Fruit fly (Drosophila melanogaster) whole organism, embryonic: ENCODE data around the gene CG17841.

ENCODE experiments used
- ATbp ChIP-seq: fragments of 200-800 bp; sonication (Bioruptor generic); optimal IDR thresholded peaks from 2 replicates; lab custom pipeline; 2017; ENCODE audit warnings: missing biosample characterization, mild to moderate bottlenecking, missing genetic modification characterization, missing genetic modification reagents
- Antp ChIP-seq: fragments of 200-800 bp; sonication (Bioruptor generic); optimal IDR thresholded peaks from 3 replicates; lab custom pipeline; 2016; ENCODE audit warnings: missing biosample characterization, missing genetic modification characterization
- C15 ChIP-seq: fragments of 200-800 bp; sonication (Bioruptor generic); IDR thresholded peaks from 3 replicates; pipeline ENCODE4 v1.3.6; 2022; ENCODE audit warnings: missing biosample characterization, missing genetic modification characterization
- CG10274 ChIP-seq: fragments of 200-800 bp; sonication (Bioruptor generic); optimal IDR thresholded peaks from 3 replicates; lab custom pipeline; 2017; ENCODE audit warnings: missing biosample characterization, mild to moderate bottlenecking, missing genetic modification characterization
- CG10462 ChIP-seq: fragments of 200-800 bp; sonication (Bioruptor generic); optimal IDR thresholded peaks from 2 replicates; lab custom pipeline; 2016; ENCODE audit warnings: missing biosample characterization, missing genetic modification characterization
- CG12659 ChIP-seq: fragments of 200-800 bp; sonication (Bioruptor generic); optimal IDR thresholded peaks from 3 replicates; lab custom pipeline; 2017; ENCODE audit warnings: mild to moderate bottlenecking, missing biosample characterization, missing genetic modification reagents, missing genetic modification characterization
- CG12769 ChIP-seq: fragments of 200-800 bp; sonication (Bioruptor generic); optimal IDR thresholded peaks from 2 replicates; lab custom pipeline; 2019; ENCODE audit warnings: missing biosample characterization, mild to moderate bottlenecking, missing genetic modification characterization, moderate library complexity
- CG13296 ChIP-seq: fragments of 200-800 bp; sonication (Bioruptor generic); optimal IDR thresholded peaks from 3 replicates; lab custom pipeline; 2018; ENCODE audit warnings: missing biosample characterization, mild to moderate bottlenecking, missing genetic modification characterization
- CG14965 ChIP-seq: fragments of 200-800 bp; sonication (Bioruptor generic); optimal IDR thresholded peaks from 2 replicates; lab custom pipeline; 2016; ENCODE audit warnings: missing biosample characterization, missing genetic modification characterization, borderline replicate concordance
- CG1603 ChIP-seq: fragments of 200-800 bp; sonication (Bioruptor generic); optimal IDR thresholded peaks from 2 replicates; lab custom pipeline; 2019; ENCODE audit warnings: missing biosample characterization, mild to moderate bottlenecking, missing genetic modification characterization, moderate library complexity
- CG17361 ChIP-seq: fragments of 200-800 bp; sonication (Bioruptor generic); IDR thresholded peaks from 3 replicates; pipeline ENCODE4 v1.3.6; 2022; ENCODE audit warnings: missing biosample characterization, missing genetic modification characterization
- CG17802 ChIP-seq: fragments of 200-800 bp; sonication (Bioruptor generic); optimal IDR thresholded peaks from 2 replicates; lab custom pipeline; 2018; ENCODE audit warnings: missing biosample characterization, mild to moderate bottlenecking, missing genetic modification characterization, moderate library complexity
- CG33213 ChIP-seq: fragments of 200-800 bp; sonication (Bioruptor generic); optimal IDR thresholded peaks from 3 replicates; lab custom pipeline; 2016; ENCODE audit warnings: missing biosample characterization, missing genetic modification characterization
- CG4617 ChIP-seq: fragments of 200-800 bp; sonication (Bioruptor generic); optimal IDR thresholded peaks from 3 replicates; lab custom pipeline; 2016; ENCODE audit warnings: missing biosample characterization, missing genetic modification characterization, borderline replicate concordance
- CG6813 ChIP-seq: fragments of 200-800 bp; sonication (Bioruptor generic); optimal IDR thresholded peaks from 2 replicates; lab custom pipeline; 2017; ENCODE audit warnings: missing biosample characterization, missing genetic modification characterization, mild to moderate bottlenecking, moderate library complexity, missing genetic modification reagents
- CG7372 ChIP-seq: fragments of 200-800 bp; sonication (Bioruptor generic); IDR thresholded peaks from 2 replicates; pipeline ENCODE4 v1.3.6; 2022; ENCODE audit warnings: missing biosample characterization, missing genetic modification characterization
- CG8924 ChIP-seq: fragments of 200-800 bp; optimal IDR thresholded peaks from 3 replicates; lab custom pipeline; 2019; ENCODE audit warnings: missing biosample characterization, mild to moderate bottlenecking, missing genetic modification characterization, moderate library complexity
- CG8944 ChIP-seq: fragments of 200-800 bp; sonication (Bioruptor generic); optimal IDR thresholded peaks from 3 replicates; lab custom pipeline; 2016; ENCODE audit warnings: missing biosample characterization, missing genetic modification characterization
- D ChIP-seq, 2 experiments: fragments of 200-800 bp in 1 of 2; fragments of >200 bp in 1 of 2; sonication (Bioruptor generic) in 1 of 2; optimal IDR thresholded peaks; 2 replicates in 1 of 2; 3 replicates in 1 of 2; lab custom pipeline; 2017; ENCODE audit warnings: mild to moderate bottlenecking in 1 of 2, missing biosample characterization in 1 of 2, missing genetic modification characterization in 1 of 2, missing genetic modification reagents in 1 of 2
- Eip74EF ChIP-seq, 2 experiments: fragments of 200-800 bp in 1 of 2; fragments of >200 bp in 1 of 2; sonication (Bioruptor generic) in 1 of 2; optimal IDR thresholded peaks; 2 replicates each; lab custom pipeline; 2017 to 2019; ENCODE audit warnings: missing biosample characterization in 2 of 2, missing genetic modification characterization in 2 of 2, mild to moderate bottlenecking in 1 of 2, moderate library complexity in 1 of 2
- Elba2 ChIP-seq: fragments of 200-800 bp; sonication (Bioruptor generic); optimal IDR thresholded peaks from 3 replicates; lab custom pipeline; 2016; ENCODE audit warnings: missing biosample characterization, missing genetic modification characterization
- Ets65A ChIP-seq: fragments of 200-800 bp; sonication (Bioruptor generic); peaks from one replicate; lab custom pipeline; 2016; ENCODE audit warnings: missing biosample characterization, missing genetic modification characterization
- Hr39 ChIP-seq: fragments of >200 bp; optimal IDR thresholded peaks from 2 replicates; lab custom pipeline; 2017
- Med ChIP-seq: fragments of 200-800 bp; sonication (Bioruptor generic); peaks from one replicate; lab custom pipeline; 2016; ENCODE audit warnings: missing biosample characterization, missing genetic modification characterization, mild to moderate bottlenecking, inconsistent platforms, moderate library complexity
- NfI ChIP-seq: fragments of 200-800 bp; sonication (Bioruptor generic); optimal IDR thresholded peaks from 3 replicates; lab custom pipeline; 2018; ENCODE audit warnings: missing biosample characterization, mild to moderate bottlenecking, missing genetic modification characterization, moderate library complexity
- Ravus ChIP-seq: fragments of 200-800 bp; sonication (Bioruptor generic); IDR thresholded peaks from 2 replicates; pipeline ENCODE4 v1.3.6; 2022; ENCODE audit warnings: missing biosample characterization, missing genetic modification characterization
- Sin3A ChIP-seq: fragments of >200 bp; optimal IDR thresholded peaks from 2 replicates; lab custom pipeline; 2018
- Sox100B ChIP-seq: fragments of 200-800 bp; sonication (Bioruptor generic); optimal IDR thresholded peaks from 3 replicates; lab custom pipeline; 2018; ENCODE audit warnings: missing biosample characterization, mild to moderate bottlenecking, missing genetic modification characterization
- Sox102F ChIP-seq: fragments of 200-800 bp; sonication (Bioruptor generic); optimal IDR thresholded peaks from 2 replicates; lab custom pipeline; 2018; ENCODE audit warnings: missing biosample characterization, mild to moderate bottlenecking, missing genetic modification characterization, moderate library complexity
- Ssrp ChIP-seq: fragments of 200-800 bp; sonication (Bioruptor generic); optimal IDR thresholded peaks from 2 replicates; lab custom pipeline; 2018; ENCODE audit warnings: missing biosample characterization, mild to moderate bottlenecking, missing genetic modification characterization, moderate library complexity
- ato ChIP-seq: fragments of 200-800 bp; sonication (Bioruptor generic); IDR thresholded peaks from 2 replicates; pipeline ENCODE4 v1.3.6; 2022; ENCODE audit warnings: missing biosample characterization, missing genetic modification characterization; ENCODE audit not compliant: partially characterized antibody
- dmrt11E ChIP-seq: fragments of 200-800 bp; sonication (Bioruptor generic); optimal IDR thresholded peaks from 3 replicates; lab custom pipeline; 2018; ENCODE audit warnings: missing biosample characterization, mild to moderate bottlenecking, missing genetic modification characterization, moderate library complexity
- gcm2 ChIP-seq: fragments of 200-800 bp; sonication (Bioruptor generic); optimal IDR thresholded peaks from 2 replicates; lab custom pipeline; 2016; ENCODE audit warnings: missing biosample characterization, missing genetic modification characterization
- grau ChIP-seq: fragments of 200-800 bp; optimal IDR thresholded peaks from 3 replicates; lab custom pipeline; 2019; ENCODE audit warnings: missing biosample characterization, mild to moderate bottlenecking, missing genetic modification characterization, moderate library complexity
- hb ChIP-seq: fragments of 200-800 bp; sonication (Bioruptor generic); IDR thresholded peaks from 3 replicates; pipeline ENCODE4 v1.3.6; 2022; ENCODE audit warnings: missing biosample characterization, missing genetic modification characterization; ENCODE audit not compliant: partially characterized antibody
- her ChIP-seq: fragments of 200-800 bp; sonication (Bioruptor generic); optimal IDR thresholded peaks from 2 replicates; lab custom pipeline; 2016; ENCODE audit warnings: missing biosample characterization, missing genetic modification characterization
- lab ChIP-seq: fragments of 200-800 bp; sonication (Bioruptor generic); optimal IDR thresholded peaks from 3 replicates; lab custom pipeline; 2017; ENCODE audit warnings: missing biosample characterization, missing genetic modification characterization, mild to moderate bottlenecking, moderate library complexity, missing genetic modification reagents
- nerfin-1 ChIP-seq: fragments of 200-800 bp; sonication (Bioruptor generic); optimal IDR thresholded peaks from 3 replicates; lab custom pipeline; 2019; ENCODE audit warnings: missing biosample characterization, mild to moderate bottlenecking, missing genetic modification characterization, moderate library complexity
- pb ChIP-seq: fragments of 200-800 bp; sonication (Bioruptor generic); optimal IDR thresholded peaks from 3 replicates; lab custom pipeline; 2016; ENCODE audit warnings: missing biosample characterization, missing genetic modification characterization
- pzg ChIP-seq: fragments of 200-800 bp; sonication (Bioruptor generic); optimal IDR thresholded peaks from 3 replicates; lab custom pipeline; 2018; ENCODE audit warnings: missing biosample characterization, mild to moderate bottlenecking, missing genetic modification characterization, moderate library complexity
- sd ChIP-seq: fragments of 200-800 bp; sonication (Bioruptor generic); optimal IDR thresholded peaks from 3 replicates; lab custom pipeline; 2018; ENCODE audit warnings: missing biosample characterization, mild to moderate bottlenecking, missing genetic modification characterization, moderate library complexity
- sens ChIP-seq: fragments of 200-800 bp; sonication (Bioruptor generic); peaks from one replicate; lab custom pipeline; 2016; ENCODE audit warnings: missing biosample characterization, missing genetic modification characterization
- seq ChIP-seq: fragments of 200-800 bp; sonication (Bioruptor generic); IDR thresholded peaks from 2 replicates; pipeline ENCODE4 v1.3.6; 2022; ENCODE audit warnings: missing biosample characterization, missing genetic modification characterization
- sima ChIP-seq: fragments of 200-800 bp; sonication (Bioruptor generic); optimal IDR thresholded peaks from 2 replicates; lab custom pipeline; 2016; ENCODE audit warnings: missing biosample characterization, missing genetic modification characterization
- so ChIP-seq: fragments of 200-800 bp; sonication (Bioruptor generic); IDR thresholded peaks from 3 replicates; pipeline ENCODE4 v1.3.6; 2022; ENCODE audit warnings: missing biosample characterization, missing genetic modification characterization
- stc ChIP-seq: fragments of 200-800 bp; sonication (Bioruptor generic); IDR thresholded peaks from 2 replicates; pipeline ENCODE4 v1.3.6; 2022; ENCODE audit warnings: missing biosample characterization, missing genetic modification characterization
- unpg ChIP-seq: fragments of 200-800 bp; sonication (Bioruptor generic); optimal IDR thresholded peaks from 3 replicates; lab custom pipeline; 2018; ENCODE audit warnings: missing biosample characterization, mild to moderate bottlenecking, missing genetic modification characterization, moderate library complexity
- zf30C ChIP-seq: fragments of 200-800 bp; sonication (Bioruptor generic); optimal IDR thresholded peaks from 3 replicates; lab custom pipeline; 2018; ENCODE audit warnings: missing biosample characterization, mild to moderate bottlenecking, missing genetic modification characterization
- zfh2 ChIP-seq: fragments of 200-800 bp; sonication (Bioruptor generic); optimal IDR thresholded peaks from 2 replicates; lab custom pipeline; 2016; ENCODE audit warnings: missing biosample characterization, missing genetic modification characterization

The CG17841 gene

dm6 chrX:10364556-10365227, 3.2 kb upstream of the CG17841 start (continued):
- peak; percentile 34 for TF ChIP-seq Med (GFP tag; lab: Kevin White, UChicago)
- TF ChIP-seq D (optimal IDR thresholded peaks at IDR 0.05; lab: Kevin White, UChicago), result no peak
- peak; percentile 7 for TF ChIP-seq D (GFP tag; optimal IDR thresholded peaks at IDR 0.05; lab: Kevin White, UChicago)
- no peak for TF ChIP-seq Hr39 (lab: Kevin White, UChicago)
- TF ChIP-seq zfh2 (GFP tag; lab: Kevin White, UChicago), result no peak
- TF ChIP-seq nerfin-1 (tag; lab: Kevin White, UChicago), result no peak
- no peak for TF ChIP-seq grau
- TF ChIP-seq CG8944, result no peak
- no peak for TF ChIP-seq CG7372 (GFP tag; lab: Robert Waterston, UW)
- peak; percentile 21 for TF ChIP-seq unpg (GFP tag; lab: Kevin White, UChicago)
- peak; percentile 23 for TF ChIP-seq dmrt11E (tag; lab: Kevin White, UChicago)
- no peak for TF ChIP-seq Sin3A (lab: Kevin White, UChicago)
- TF ChIP-seq CG4617, result no peak
- TF ChIP-seq so, result 0 out of 3 replicates have a peak, but pooled peaks have one; percentile 15
- TF ChIP-seq CG10274 (GFP tag; lab: Kevin White, UChicago), result no peak
- TF ChIP-seq CG12769 (tag; lab: Kevin White, UChicago), result no peak
- no peak for TF ChIP-seq Antp (GFP tag; lab: Kevin White, UChicago)
- peak; percentile 22 for TF ChIP-seq CG1603 (tag; lab: Kevin White, UChicago)
- TF ChIP-seq Ravus (GFP tag; lab: Robert Waterston, UW), result no peak
- peak; percentile 96 for TF ChIP-seq Elba2 (GFP tag; lab: Kevin White, UChicago)
- TF ChIP-seq Sox102F (GFP tag; lab: Kevin White, UChicago), result no peak
- peak; percentile 3 for TF ChIP-seq sd (tag; lab: Kevin White, UChicago)
- TF ChIP-seq lab (GFP tag; lab: Kevin White, UChicago), result peak; percentile 20
- TF ChIP-seq Sox100B (GFP tag; lab: Kevin White, UChicago), result no peak
- TF ChIP-seq gcm2 (GFP tag; lab: Kevin White, UChicago), result no peak
- no peak for TF ChIP-seq sima (GFP tag; lab: Kevin White, UChicago)
- peak; percentile 57 for TF ChIP-seq sens (GFP tag; lab: Kevin White, UChicago)
- TF ChIP-seq pb (GFP tag; lab: Kevin White, UChicago), result no peak
- TF ChIP-seq her (GFP tag; lab: Kevin White, UChicago), result no peak
- peak; percentile 43 for TF ChIP-seq Ets65A
- TF ChIP-seq CG17802 (tag; lab: Kevin White, UChicago), result no peak
- peak; percentile 30 for TF ChIP-seq ATbp (GFP tag; lab: Kevin White, UChicago)
- TF ChIP-seq CG13296 (GFP tag; lab: Kevin White, UChicago), result no peak
- TF ChIP-seq stc (GFP tag; lab: Robert Waterston, UW), result no peak
- TF ChIP-seq zf30C (GFP tag; lab: Kevin White, UChicago), result peak; percentile 44
- TF ChIP-seq NfI (GFP tag; lab: Kevin White, UChicago), result no peak
- TF ChIP-seq, all 482 proteins: peak for 28

dm6 chrX:10365748-10366415, 2.0 kb upstream of the CG17841 start:
- peak; percentile 97 for TF ChIP-seq ato (GFP tag; lab: Robert Waterston, UW)
- peak in 1 of 2 experiments; percentile 38 for TF ChIP-seq Eip74EF (GFP tag; optimal IDR thresholded peaks at IDR 0.05; lab: Kevin White, UChicago)
- no peak for TF ChIP-seq seq
- no peak for TF ChIP-seq C15
- TF ChIP-seq CG12659 (GFP tag; lab: Kevin White, UChicago), result peak; percentile 36
- TF ChIP-seq pzg (GFP tag; lab: Kevin White, UChicago), result peak; percentile 79
- no peak for TF ChIP-seq Ssrp (tag; lab: Kevin White, UChicago)
- TF ChIP-seq CG17361 (GFP tag; lab: Robert Waterston, UW), result peak; percentile 21; the same call in 1 of the 3 replicates
- peak; percentile 5 for TF ChIP-seq CG6813
- no peak for TF ChIP-seq CG10462 (GFP tag; lab: Kevin White, UChicago)
- peak; percentile 61 for TF ChIP-seq CG8924
- TF ChIP-seq CG33213 (GFP tag; lab: Kevin White, UChicago), result peak; percentile 28
- TF ChIP-seq CG14965 (GFP tag; lab: Kevin White, UChicago), result no peak
- TF ChIP-seq hb, result peak; percentile 96
